ENCODE assay signal across 1 fruit fly cellular context in genomic region chr4:509853-510252, dm6.
A peak's percentile ranks its signal among the peaks of the same experiment; 100 is the strongest.
TF ChIP-seq lines count a peak whose summit lies in the region.

No protein-coding gene starts in this region.

TF ChIP-seq in whole organism, embryonic, 481 proteins besides CTCF, POLR2A, EP300 and RAD21 (continued from another document):
- TF ChIP-seq pzg (GFP tag; optimal IDR thresholded peaks at IDR 0.05; lab: Kevin White, UChicago) (no peak), dmrt99B (tag; optimal IDR thresholded peaks at IDR 0.05; lab: Kevin White, UChicago) (no peak), CG12659 (GFP tag; optimal IDR thresholded peaks at IDR 0.05; lab: Kevin White, UChicago) (no peak), CG11398 (GFP tag; optimal IDR thresholded peaks at IDR 0.05; lab: Kevin White, UChicago) (no peak), CG14710 (tag; optimal IDR thresholded peaks at IDR 0.05; lab: Kevin White, UChicago) (no peak), scrt (GFP tag; optimal IDR thresholded peaks at IDR 0.05; lab: Kevin White, UChicago) (peak; percentile 18), dan (GFP tag; IDR thresholded peaks at IDR 0.05; lab: Robert Waterston, UW) (no peak), Xrp1 (GFP tag; IDR thresholded peaks at IDR 0.05; lab: Robert Waterston, UW) (no peak), wdn (GFP tag; IDR thresholded peaks at IDR 0.05; lab: Robert Waterston, UW) (no peak), CG32532 (GFP tag; IDR thresholded peaks at IDR 0.05; lab: Robert Waterston, UW) (no peak), phol (tag; optimal IDR thresholded peaks at IDR 0.05; lab: Kevin White, UChicago) (no peak), CG4360 (GFP tag; IDR thresholded peaks at IDR 0.05; lab: Robert Waterston, UW) (no peak), CG8765 (GFP tag; IDR thresholded peaks at IDR 0.05; lab: Robert Waterston, UW) (no peak), CG12236 (GFP tag; optimal IDR thresholded peaks at IDR 0.05; lab: Kevin White, UChicago) (no peak), zf30C (GFP tag; optimal IDR thresholded peaks at IDR 0.05; lab: Kevin White, UChicago) (no peak), NC2α (GFP tag; optimal IDR thresholded peaks at IDR 0.05; lab: Kevin White, UChicago) (no peak), CG33557 (GFP tag; optimal IDR thresholded peaks at IDR 0.05; lab: Kevin White, UChicago) (peak; percentile 17), CG15696 (tag; optimal IDR thresholded peaks at IDR 0.05; lab: Kevin White, UChicago) (peak; percentile 24), CG8388 (GFP tag; optimal IDR thresholded peaks at IDR 0.05; lab: Kevin White, UChicago) (no peak), E2f2 (GFP tag; IDR thresholded peaks at IDR 0.05; lab: Robert Waterston, UW) (no peak), onecut (GFP tag; IDR thresholded peaks at IDR 0.05; lab: Robert Waterston, UW) (no peak), slbo (GFP tag; IDR thresholded peaks at IDR 0.05; lab: Robert Waterston, UW) (no peak), CG4730 (GFP tag; IDR thresholded peaks at IDR 0.05; lab: Robert Waterston, UW) (no peak), Ssrp (tag; optimal IDR thresholded peaks at IDR 0.05; lab: Kevin White, UChicago) (no peak), z (GFP tag; IDR thresholded peaks at IDR 0.05; lab: Robert Waterston, UW) (no peak), BEAF-32 (GFP tag; optimal IDR thresholded peaks at IDR 0.05; lab: Kevin White, UChicago) (no peak), CG14014 (GFP tag; IDR thresholded peaks at IDR 0.05; lab: Robert Waterston, UW) (no peak), grau (tag; optimal IDR thresholded peaks at IDR 0.05; lab: Kevin White, UChicago) (no peak), CG2199 (GFP tag; IDR thresholded peaks at IDR 0.05; lab: Robert Waterston, UW) (peak; percentile 82; the same call in 1 of the 3 replicates)
